Fruit fly (Drosophila melanogaster) whole organism, embryonic: Measurements from ENCODE around the gene Dic1.
A peak's percentile ranks its signal among the peaks of the same experiment; 100 is the strongest.

Experiments used
- ATbp ChIP-seq: fragments of 200-800 bp; sonication (Bioruptor generic); optimal IDR thresholded peaks from 2 replicates; lab custom pipeline; 2017; ENCODE audit warnings: missing biosample characterization, mild to moderate bottlenecking, missing genetic modification characterization, missing genetic modification reagents
- CG10267 ChIP-seq: fragments of 200-800 bp; sonication (Bioruptor generic); optimal IDR thresholded peaks from 2 replicates; lab custom pipeline; 2018; ENCODE audit warnings: missing biosample characterization, mild to moderate bottlenecking, missing genetic modification characterization, moderate library complexity
- CG10654 ChIP-seq: fragments of 200-800 bp; sonication (Bioruptor generic); optimal IDR thresholded peaks from 2 replicates; lab custom pipeline; 2016; ENCODE audit warnings: missing biosample characterization, missing genetic modification characterization
- CG11504 ChIP-seq: fragments of 200-800 bp; sonication (Bioruptor generic); optimal IDR thresholded peaks from 3 replicates; lab custom pipeline; 2019; ENCODE audit warnings: missing biosample characterization, mild to moderate bottlenecking, missing genetic modification characterization, moderate library complexity
- CG12391 ChIP-seq: fragments of 200-800 bp; sonication (Bioruptor generic); optimal IDR thresholded peaks from 3 replicates; lab custom pipeline; 2018; ENCODE audit warnings: missing biosample characterization, mild to moderate bottlenecking, missing genetic modification characterization, moderate library complexity
- CG15073 ChIP-seq: fragments of 200-800 bp; sonication (Bioruptor generic); optimal IDR thresholded peaks from 2 replicates; lab custom pipeline; 2016; ENCODE audit warnings: missing biosample characterization, missing genetic modification characterization
- CG16813 ChIP-seq: fragments of 200-800 bp; sonication (Bioruptor generic); IDR thresholded peaks from 3 replicates; pipeline ENCODE4 v1.3.6; 2022; ENCODE audit warnings: missing biosample characterization, missing genetic modification characterization; ENCODE audit not compliant: partially characterized antibody
- CG17359 ChIP-seq: fragments of 200-800 bp; sonication (Bioruptor generic); optimal IDR thresholded peaks from 3 replicates; lab custom pipeline; 2018; ENCODE audit warnings: missing biosample characterization, mild to moderate bottlenecking, missing genetic modification characterization, moderate library complexity
- CG18476 ChIP-seq: fragments of 200-800 bp; sonication (Bioruptor generic); optimal IDR thresholded peaks from 2 replicates; lab custom pipeline; 2016; ENCODE audit warnings: missing biosample characterization, mild to moderate bottlenecking, missing genetic modification characterization
- CG32532 ChIP-seq: fragments of 200-800 bp; sonication (Bioruptor generic); IDR thresholded peaks from 2 replicates; pipeline ENCODE4 v1.3.6; 2022; ENCODE audit warnings: missing biosample characterization, missing genetic modification characterization
- CG3726 ChIP-seq: fragments of 200-800 bp; sonication (Bioruptor generic); IDR thresholded peaks from 3 replicates; pipeline ENCODE4, ENCODE4 v1.3.6; 2022; ENCODE audit warnings: missing biosample characterization, missing genetic modification characterization
- CG7372 ChIP-seq: fragments of 200-800 bp; sonication (Bioruptor generic); IDR thresholded peaks from 2 replicates; pipeline ENCODE4 v1.3.6; 2022; ENCODE audit warnings: missing biosample characterization, missing genetic modification characterization
- CG9817 ChIP-seq: fragments of 200-800 bp; sonication (Bioruptor generic); optimal IDR thresholded peaks from 2 replicates; lab custom pipeline; 2018; ENCODE audit warnings: missing biosample characterization, mild to moderate bottlenecking, missing genetic modification characterization, moderate library complexity
- CoRest ChIP-seq: fragments of 200-800 bp; sonication (Bioruptor generic); optimal IDR thresholded peaks from 3 replicates; lab custom pipeline; 2018; ENCODE audit warnings: missing biosample characterization, mild to moderate bottlenecking, missing genetic modification characterization, moderate library complexity
- D19A ChIP-seq: fragments of 200-800 bp; optimal IDR thresholded peaks from 3 replicates; lab custom pipeline; 2019; ENCODE audit warnings: missing biosample characterization, mild to moderate bottlenecking, missing genetic modification characterization, moderate library complexity
- Gug ChIP-seq: fragments of 200-800 bp; sonication (Bioruptor generic); IDR thresholded peaks from 4 replicates; pipeline ENCODE4 v1.3.6; 2022; ENCODE audit warnings: missing biosample characterization, missing genetic modification characterization
- HLH54F ChIP-seq: fragments of 200-800 bp; sonication (Bioruptor generic); optimal IDR thresholded peaks from 3 replicates; lab custom pipeline; 2016; ENCODE audit warnings: missing biosample characterization, missing genetic modification characterization
- Hr39 ChIP-seq: fragments of >200 bp; optimal IDR thresholded peaks from 2 replicates; lab custom pipeline; 2017
- MBD-R2 ChIP-seq: fragments of 200-800 bp; sonication (Bioruptor generic); IDR thresholded peaks from 2 replicates; pipeline ENCODE4 v1.3.6; 2022; ENCODE audit warnings: missing biosample characterization, missing genetic modification characterization
- Med ChIP-seq: fragments of 200-800 bp; sonication (Bioruptor generic); peaks from one replicate; lab custom pipeline; 2016; ENCODE audit warnings: missing biosample characterization, missing genetic modification characterization, mild to moderate bottlenecking, inconsistent platforms, moderate library complexity
- PHDP ChIP-seq: fragments of 200-800 bp; sonication (Bioruptor generic); optimal IDR thresholded peaks from 3 replicates; lab custom pipeline; 2018; ENCODE audit warnings: missing biosample characterization, mild to moderate bottlenecking, missing genetic modification characterization, moderate library complexity
- Sox100B ChIP-seq: fragments of 200-800 bp; sonication (Bioruptor generic); optimal IDR thresholded peaks from 3 replicates; lab custom pipeline; 2018; ENCODE audit warnings: missing biosample characterization, mild to moderate bottlenecking, missing genetic modification characterization
- Trl ChIP-seq, 3 experiments: fragments of >200 bp in 2 of 3; fragments of 200-800 bp in 1 of 3; sonication (Bioruptor generic) in 1 of 3; optimal IDR thresholded peaks; 2 replicates in 1 of 3; 3 replicates in 2 of 3; lab custom pipeline; 2016 to 2017; ENCODE audit warnings: missing biosample characterization in 1 of 3, missing genetic modification characterization in 1 of 3
- al ChIP-seq: fragments of 200-800 bp; sonication (Bioruptor generic); IDR thresholded peaks from 2 replicates; pipeline ENCODE4 v1.3.6; 2022; ENCODE audit warnings: missing biosample characterization, missing genetic modification characterization
- bbx ChIP-seq: fragments of 200-800 bp; sonication (Bioruptor generic); IDR thresholded peaks from 2 replicates; pipeline ENCODE4 v1.3.6; 2022; ENCODE audit warnings: missing biosample characterization, missing genetic modification characterization; ENCODE audit not compliant: partially characterized antibody
- btn ChIP-seq: fragments of 200-800 bp; sonication (Bioruptor generic); optimal IDR thresholded peaks from 2 replicates; lab custom pipeline; 2016; ENCODE audit warnings: missing biosample characterization, missing genetic modification characterization
- ci ChIP-seq: fragments of 200-800 bp; sonication (Bioruptor generic); IDR thresholded peaks from 3 replicates; pipeline ENCODE4 v1.3.6; 2022; ENCODE audit warnings: missing biosample characterization, missing genetic modification characterization
- dmrt99B ChIP-seq: fragments of 200-800 bp; sonication (Bioruptor generic); optimal IDR thresholded peaks from 2 replicates; lab custom pipeline; 2018; ENCODE audit warnings: missing biosample characterization, mild to moderate bottlenecking, missing genetic modification characterization, moderate library complexity
- fd3F ChIP-seq: fragments of 200-800 bp; sonication (Bioruptor generic); optimal IDR thresholded peaks from 2 replicates; lab custom pipeline; 2018; ENCODE audit warnings: missing biosample characterization, mild to moderate bottlenecking, missing genetic modification characterization, moderate library complexity
- gsb ChIP-seq: fragments of 200-800 bp; sonication (Bioruptor generic); IDR thresholded peaks from 2 replicates; pipeline ENCODE4 v1.3.6; 2022; ENCODE audit warnings: missing biosample characterization, missing genetic modification characterization
- h ChIP-seq: fragments of >200 bp; optimal IDR thresholded peaks from 2 replicates; lab custom pipeline; 2017
- hkb ChIP-seq, 2 experiments: fragments of 200-800 bp in 1 of 2; fragments of >200 bp in 1 of 2; sonication (Bioruptor generic) in 1 of 2; IDR thresholded peaks in 1 of 2; optimal IDR thresholded peaks in 1 of 2; 2 replicates each; pipeline versions ENCODE4 v1.3.6 to Lab custom; 2017 to 2022; ENCODE audit warnings: missing biosample characterization in 1 of 2, missing genetic modification characterization in 1 of 2
- org-1 ChIP-seq: fragments of 200-800 bp; sonication (Bioruptor generic); optimal IDR thresholded peaks from 2 replicates; lab custom pipeline; 2017; ENCODE audit warnings: missing biosample characterization, missing genetic modification characterization
- pnt ChIP-seq: fragments of 200-800 bp; sonication (Bioruptor generic); optimal IDR thresholded peaks from 3 replicates; lab custom pipeline; 2016; ENCODE audit warnings: missing biosample characterization, missing genetic modification characterization
- prd ChIP-seq, 3 experiments: fragments of >200 bp in 2 of 3; fragments of 200-800 bp in 1 of 3; sonication (Bioruptor generic) in 1 of 3; optimal IDR thresholded peaks in 2 of 3; IDR thresholded peaks in 1 of 3; 2 replicates in 2 of 3; 3 replicates in 1 of 3; pipeline versions ENCODE4 v1.3.6 to Lab custom; 2017 to 2022; ENCODE audit warnings: missing biosample characterization in 1 of 3, missing genetic modification characterization in 1 of 3
- psq ChIP-seq: fragments of 200-800 bp; sonication (Bioruptor generic); optimal IDR thresholded peaks from 2 replicates; lab custom pipeline; 2017; ENCODE audit warnings: missing biosample characterization, missing genetic modification characterization
- scrt ChIP-seq: fragments of 200-800 bp; sonication (Bioruptor generic); optimal IDR thresholded peaks from 2 replicates; lab custom pipeline; 2018; ENCODE audit warnings: missing biosample characterization, mild to moderate bottlenecking, missing genetic modification characterization, moderate library complexity
- so ChIP-seq: fragments of 200-800 bp; sonication (Bioruptor generic); IDR thresholded peaks from 3 replicates; pipeline ENCODE4 v1.3.6; 2022; ENCODE audit warnings: missing biosample characterization, missing genetic modification characterization
- z ChIP-seq: fragments of 200-800 bp; sonication (Bioruptor generic); IDR thresholded peaks from 3 replicates; pipeline ENCODE4 v1.3.6; 2022; ENCODE audit warnings: missing biosample characterization, missing genetic modification characterization

Dic1 gene

dm6 chr3R:13374913-13375312 lies 10.2 kb downstream of the Dic1 start (continued):
- no peak for TF ChIP-seq CG18476 (GFP tag; lab: Kevin White, UChicago)
- no peak for TF ChIP-seq CG12391 (tag; lab: Kevin White, UChicago)
- TF ChIP-seq dmrt99B (tag; lab: Kevin White, UChicago) = no peak
- TF ChIP-seq Med (GFP tag; lab: Kevin White, UChicago) = peak; percentile 5
- no peak for TF ChIP-seq so (GFP tag; lab: Robert Waterston, UW)
- TF ChIP-seq HLH54F (GFP tag; lab: Kevin White, UChicago) = no peak
- no peak for TF ChIP-seq CG32532 (GFP tag; lab: Robert Waterston, UW)
- TF ChIP-seq CG11504 (tag; lab: Kevin White, UChicago) = peak; percentile 62
- TF ChIP-seq Hr39 (lab: Kevin White, UChicago) = no peak
- peak; percentile 5 for TF ChIP-seq PHDP
- no peak for TF ChIP-seq CG3726
- TF ChIP-seq CG10654 (GFP tag; lab: Kevin White, UChicago) = no peak
- no peak for TF ChIP-seq pnt
- no peak for TF ChIP-seq psq (GFP tag; lab: Kevin White, UChicago)
- no peak for TF ChIP-seq btn
- TF ChIP-seq CG17359 (tag; lab: Kevin White, UChicago) = no peak
- TF ChIP-seq bbx = no peak
- no peak for TF ChIP-seq h (lab: Kevin White, UChicago)
- no peak for TF ChIP-seq gsb (GFP tag; lab: Robert Waterston, UW)
- no peak for TF ChIP-seq prd (optimal IDR thresholded peaks at IDR 0.05; lab: Kevin White, UChicago)
- no peak for TF ChIP-seq prd (GFP tag; IDR thresholded peaks at IDR 0.05; lab: Robert Waterston, UW)
- no peak for TF ChIP-seq D19A
- TF ChIP-seq ATbp = no peak

DNA sequence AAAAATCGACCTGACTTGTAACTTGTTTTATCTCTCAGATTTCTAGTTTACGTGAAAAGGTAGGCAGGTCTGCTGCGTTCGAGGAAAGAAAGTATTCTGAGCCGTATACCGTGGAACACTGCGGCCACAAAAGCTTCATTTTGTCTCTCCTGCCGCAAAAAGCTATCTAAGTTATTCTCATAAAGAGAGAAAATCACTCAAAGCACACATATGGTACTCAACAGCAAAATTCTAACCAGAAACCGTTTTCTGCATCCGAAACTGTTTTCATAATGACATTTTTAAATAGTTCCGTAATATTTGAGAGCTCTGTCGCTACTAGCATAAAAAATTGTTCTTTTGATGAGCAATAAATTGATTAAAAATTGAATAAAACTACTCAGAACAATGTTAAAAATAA lies 14.9 kb downstream of the Dic1 start, which contains the start of the genes CG9813 and CG8870:
Gene CG9813, minus strand, starts transcription at position 101 of the 400 bp plus-strand sequence.
Gene CG8870, plus strand, starts transcription at position 168 of the 400 bp plus-strand sequence.
- TF ChIP-seq org-1 (GFP tag; lab: Kevin White, UChicago) (no peak), hkb (optimal IDR thresholded peaks at IDR 0.05; lab: Kevin White, UChicago) (no peak), hkb (GFP tag; IDR thresholded peaks at IDR 0.05; lab: Robert Waterston, UW) (0 out of 2 replicates have a peak, but pooled peaks have one; percentile 28), fd3F (GFP tag; lab: Kevin White, UChicago) (no peak), CG15073 (GFP tag; lab: Kevin White, UChicago) (no peak), Trl (optimal IDR thresholded peaks at IDR 0.05; lab: Kevin White, UChicago) (peak; percentile 36 to 52), Trl (GFP tag; optimal IDR thresholded peaks at IDR 0.05; lab: Kevin White, UChicago) (no peak), CoRest (tag; lab: Kevin White, UChicago) (no peak), HLH54F (GFP tag; lab: Kevin White, UChicago) (no peak), Gug (GFP tag; lab: Robert Waterston, UW) (no peak), al (GFP tag; lab: Robert Waterston, UW) (no peak), Sox100B (GFP tag; lab: Kevin White, UChicago) (no peak), CG16813 (no peak), CG7372 (no peak), CG10267 (tag; lab: Kevin White, UChicago) (no peak), MBD-R2 (GFP tag; lab: Robert Waterston, UW) (no peak), ci (no peak), z (GFP tag; lab: Robert Waterston, UW) (0 out of 3 replicates have a peak, but pooled peaks have one; percentile 32), CG9817 (tag; lab: Kevin White, UChicago) (no peak), scrt (GFP tag; lab: Kevin White, UChicago) (no peak)
